Worm (Caenorhabditis elegans) whole organism, early embryonic: ENCODE measurements around the gene ppt-1.

Experiments used
- B0310.2 ChIP-seq: sonication (generic microtip); optimal IDR thresholded peaks from 2 replicates; lab custom pipeline; 2016; ENCODE audit warnings: mild to moderate bottlenecking, missing genetic modification characterization, missing compliant biosample characterization
- F13C5.2 ChIP-seq: sonication (generic microtip); optimal IDR thresholded peaks from 2 replicates; lab custom pipeline; 2017; ENCODE audit warnings: mild to moderate bottlenecking, missing genetic modification characterization, inconsistent platforms, missing compliant biosample characterization
- ama-1 ChIP-seq: fragments of 150-350 bp; optimal IDR thresholded peaks from 2 replicates; lab custom pipeline; 2014
- ceh-13 ChIP-seq: fragments of 200-800 bp; sonication (Bioruptor generic); optimal IDR thresholded peaks from 2 replicates; lab custom pipeline; 2018; ENCODE audit warnings: mild to moderate bottlenecking, missing genetic modification characterization, missing compliant biosample characterization
- ceh-36 ChIP-seq: sonication (generic microtip); optimal IDR thresholded peaks from 2 replicates; lab custom pipeline; 2016; ENCODE audit warnings: missing genetic modification characterization, inconsistent platforms, missing compliant biosample characterization
- flt-1 ChIP-seq: fragments of 200-800 bp; sonication (Bioruptor generic); IDR thresholded peaks from 2 replicates; pipeline ENCODE4 v1.3.6; 2022; ENCODE audit warnings: missing genetic modification characterization, missing compliant biosample characterization
- hnd-1 ChIP-seq: sonication (generic microtip); optimal IDR thresholded peaks from 2 replicates; lab custom pipeline; 2016; ENCODE audit warnings: missing genetic modification characterization, missing compliant biosample characterization
- pes-1 ChIP-seq: fragments of 200-800 bp; sonication (Bioruptor generic); IDR thresholded peaks from 2 replicates; pipeline ENCODE4 v1.3.6; 2022; ENCODE audit warnings: missing genetic modification reagents, missing genetic modification characterization, missing compliant biosample characterization
- scrt-1 ChIP-seq: fragments of 200-800 bp; sonication (Bioruptor generic); IDR thresholded peaks from 2 replicates; pipeline ENCODE4 v1.3.6; 2022; ENCODE audit warnings: missing genetic modification characterization, missing compliant biosample characterization
- sea-1 ChIP-seq: fragments of 200-800 bp; sonication (Bioruptor generic); conservative IDR thresholded peaks from 2 replicates; pipeline ENCODE4 v1.3.6; 2022; ENCODE audit warnings: missing genetic modification characterization, missing compliant biosample characterization
- tbx-11 ChIP-seq: fragments of 200-800 bp; sonication (Bioruptor generic); IDR thresholded peaks from 2 replicates; pipeline ENCODE4 v1.3.6; 2022; ENCODE audit warnings: missing genetic modification characterization, missing compliant biosample characterization
- tbx-37 ChIP-seq: fragments of 200-800 bp; sonication (Bioruptor generic); conservative IDR thresholded peaks from 2 replicates; pipeline ENCODE4 v1.3.6; 2022; ENCODE audit warnings: missing genetic modification reagents, missing genetic modification characterization, missing compliant biosample characterization
- tra-4 ChIP-seq: sonication (generic microtip); optimal IDR thresholded peaks from 2 replicates; lab custom pipeline; 2017; ENCODE audit warnings: missing genetic modification characterization, missing compliant biosample characterization

ce11 chrV:6665751-6666150 is 39.6 kb upstream of the ppt-1 start, which contains the start of gene pmp-5:
- no peak for TF ChIP-seq tbx-37 (GFP tag; lab: Robert Waterston, UW)
- TF ChIP-seq ama-1 (lab: Kevin White, UChicago): no peak
- TF ChIP-seq pes-1: no peak
- no peak for TF ChIP-seq flt-1
- TF ChIP-seq F13C5.2: no peak
- no peak for TF ChIP-seq hnd-1 (tag; lab: Kevin White, UChicago)
- TF ChIP-seq B0310.2 (tag; lab: Kevin White, UChicago): no peak
- TF ChIP-seq tbx-11 (GFP tag; lab: Robert Waterston, UW): no peak
- TF ChIP-seq ceh-13 (GFP tag; lab: Kevin White, UChicago): no peak
- TF ChIP-seq sea-1 (GFP tag; lab: Robert Waterston, UW): no peak
- no peak for TF ChIP-seq ceh-36 (tag; lab: Kevin White, UChicago)
- no peak for TF ChIP-seq scrt-1 (GFP tag; lab: Robert Waterston, UW)
- TF ChIP-seq tra-4 (tag; lab: Kevin White, UChicago): no peak
